Fruit fly (Drosophila melanogaster): ENCODE data around the gene Qsox4.

Qsox4 gene

dm6 chr3R:23713901-23714300 is 11.3 kb downstream of the Qsox4 start (continued):
- no peak for TF ChIP-seq CG34376 (GFP tag; optimal IDR thresholded peaks at IDR 0.05)
- TF ChIP-seq kay (GFP tag; optimal IDR thresholded peaks at IDR 0.05): peak; percentile 28
- TF ChIP-seq Bdp1 (GFP tag; optimal IDR thresholded peaks at IDR 0.05): peak; percentile 41
- no peak for TF ChIP-seq Lpt (GFP tag; optimal IDR thresholded peaks at IDR 0.05)
- peak; percentile 26; the same call in 1 of the 3 replicates for TF ChIP-seq H15 (GFP tag; IDR thresholded peaks at IDR 0.05)
- TF ChIP-seq trh (GFP tag; optimal IDR thresholded peaks at IDR 0.05): no peak
- TF ChIP-seq CG5180 (GFP tag; optimal IDR thresholded peaks at IDR 0.05): no peak
- peak; percentile 50 for TF ChIP-seq CG12155 (GFP tag; optimal IDR thresholded peaks at IDR 0.05)
- peak; percentile 56 for TF ChIP-seq bab2 (GFP tag; optimal IDR thresholded peaks at IDR 0.05)
- no peak for TF ChIP-seq CG12071 (GFP tag; optimal IDR thresholded peaks at IDR 0.05)
- no peak for TF ChIP-seq B-H2 (GFP tag; optimal IDR thresholded peaks at IDR 0.05)
- TF ChIP-seq CG17186 (GFP tag; optimal IDR thresholded peaks at IDR 0.05): no peak
- 0 out of 2 replicates have a peak, but pooled peaks have one; percentile 13 for TF ChIP-seq lmd (GFP tag; IDR thresholded peaks at IDR 0.05)
- TF ChIP-seq exex (tag; optimal IDR thresholded peaks at IDR 0.05): no peak
- TF ChIP-seq insv (GFP tag; optimal IDR thresholded peaks at IDR 0.05): no peak
- TF ChIP-seq CG4820 (GFP tag; optimal IDR thresholded peaks at IDR 0.05): peak; percentile 78
- TF ChIP-seq CG6254 (GFP tag; optimal IDR thresholded peaks at IDR 0.05): peak; percentile 46
- TF ChIP-seq btn (GFP tag; optimal IDR thresholded peaks at IDR 0.05): peak; percentile 26
- no peak for TF ChIP-seq bigmax (GFP tag; optimal IDR thresholded peaks at IDR 0.05)
- peak; percentile 71 for TF ChIP-seq Ssrp (tag; optimal IDR thresholded peaks at IDR 0.05)
- peak; percentile 56 for TF ChIP-seq esg (GFP tag; conservative IDR thresholded peaks at IDR 0.05)
- TF ChIP-seq pan (optimal IDR thresholded peaks at IDR 0.05): no peak
- peak in 1 of 2 experiments; percentile 64 for TF ChIP-seq pan (GFP tag; optimal IDR thresholded peaks at IDR 0.05 in 1 of 2, IDR thresholded peaks at IDR 0.05 in 1 of 2)
- TF ChIP-seq grau (tag; optimal IDR thresholded peaks at IDR 0.05): peak; percentile 68
- TF ChIP-seq Neu2 (GFP tag; optimal IDR thresholded peaks at IDR 0.05; ENCODE audit: borderline replicate concordance): no peak
- TF ChIP-seq cg (GFP tag; optimal IDR thresholded peaks at IDR 0.05): no peak
- TF ChIP-seq her (GFP tag; optimal IDR thresholded peaks at IDR 0.05): no peak
- TF ChIP-seq CG14441 (GFP tag; IDR thresholded peaks at IDR 0.05): peak; percentile 72
- no peak for TF ChIP-seq bowl (GFP tag; IDR thresholded peaks at IDR 0.05)
- no peak for TF ChIP-seq vfl (GFP tag; optimal IDR thresholded peaks at IDR 0.05)
- TF ChIP-seq CG12299 (tag; optimal IDR thresholded peaks at IDR 0.05): peak; percentile 2
- no peak for TF ChIP-seq CG6791 (GFP tag; IDR thresholded peaks at IDR 0.05; ENCODE audit: partially characterized antibody)
- TF ChIP-seq rib (GFP tag; IDR thresholded peaks at IDR 0.05): no peak
- TF ChIP-seq CG11085 (GFP tag; IDR thresholded peaks at IDR 0.05): 0 out of 2 replicates have a peak, but pooled peaks have one; percentile 35
- TF ChIP-seq CG15479 (GFP tag; optimal IDR thresholded peaks at IDR 0.05): no peak
- TF ChIP-seq CrebB (tag; optimal IDR thresholded peaks at IDR 0.05): no peak
- no peak for TF ChIP-seq repo (GFP tag; optimal IDR thresholded peaks at IDR 0.05)
- peak; percentile 62 for TF ChIP-seq Max (GFP tag; optimal IDR thresholded peaks at IDR 0.05)
- no peak for TF ChIP-seq chinmo (GFP tag; IDR thresholded peaks at IDR 0.05; ENCODE audit: partially characterized antibody)
- peak; percentile 50 for TF ChIP-seq Bteb2 (GFP tag; optimal IDR thresholded peaks at IDR 0.05)
- peak; percentile 94 for TF ChIP-seq Ets65A (GFP tag)
- TF ChIP-seq Jarid2 (GFP tag; optimal IDR thresholded peaks at IDR 0.05): no peak
- TF ChIP-seq CG7745 (tag; optimal IDR thresholded peaks at IDR 0.05): no peak
- TF ChIP-seq CG6654 (GFP tag; optimal IDR thresholded peaks at IDR 0.05): no peak
- TF ChIP-seq CG9817 (tag; optimal IDR thresholded peaks at IDR 0.05): peak; percentile 34
- no peak for TF ChIP-seq CG9932 (GFP tag; IDR thresholded peaks at IDR 0.05)
- peak; percentile 65 for TF ChIP-seq Ptx1 (GFP tag; IDR thresholded peaks at IDR 0.05)
- TF ChIP-seq gro (GFP tag; optimal IDR thresholded peaks at IDR 0.05): no peak
- no peak for TF ChIP-seq NK7.1 (GFP tag; optimal IDR thresholded peaks at IDR 0.05)
- peak; percentile 86 for TF ChIP-seq ci (GFP tag; IDR thresholded peaks at IDR 0.05)
- TF ChIP-seq HLHmδ (GFP tag; optimal IDR thresholded peaks at IDR 0.05): no peak
- TF ChIP-seq gce (GFP tag; IDR thresholded peaks at IDR 0.05): peak; percentile 62; the same call in 1 of the 3 replicates

Data from whole organism, embryonic.